Worm (Caenorhabditis elegans) whole organism, late embryonic: ENCODE measurements around the gene ZK354.3.
A peak's percentile ranks its signal among the peaks of the same experiment; 100 is the strongest.

Experiments used
- C38D4.7 ChIP-seq: fragments of 200-800 bp; sonication (Bioruptor generic); optimal IDR thresholded peaks from 2 replicates; lab custom pipeline; 2018; ENCODE audit warnings: mild to moderate bottlenecking, missing genetic modification characterization, moderate library complexity, missing compliant biosample characterization
- F13H6.1 ChIP-seq: sonication (generic microtip); optimal IDR thresholded peaks from 2 replicates; lab custom pipeline; 2016; ENCODE audit warnings: missing genetic modification characterization, missing compliant biosample characterization
- K09A11.1 ChIP-seq: sonication (generic microtip); optimal IDR thresholded peaks from 2 replicates; lab custom pipeline; 2017; ENCODE audit warnings: antibody characterized with exemption, mild to moderate bottlenecking, missing genetic modification characterization, missing compliant biosample characterization; ENCODE audit not compliant: insufficient read depth
- T23F11.4 ChIP-seq: fragments of 200-800 bp; sonication (Bioruptor generic); optimal IDR thresholded peaks from 2 replicates; lab custom pipeline; 2018; ENCODE audit warnings: mild to moderate bottlenecking, missing genetic modification characterization, missing compliant biosample characterization
- ahr-1 ChIP-seq: sonication (generic microtip); optimal IDR thresholded peaks from 2 replicates; lab custom pipeline; 2016; ENCODE audit warnings: missing genetic modification characterization, missing compliant biosample characterization
- ceh-14 ChIP-seq: sonication (generic microtip); optimal IDR thresholded peaks from 2 replicates; lab custom pipeline; 2016; ENCODE audit warnings: missing genotype, missing genetic modification characterization, missing compliant biosample characterization
- ceh-19 ChIP-seq: fragments of 200-800 bp; sonication (Bioruptor generic); optimal IDR thresholded peaks from 2 replicates; lab custom pipeline; 2018; ENCODE audit warnings: mild to moderate bottlenecking, missing genetic modification characterization, missing compliant biosample characterization
- ceh-2 ChIP-seq: sonication (generic microtip); optimal IDR thresholded peaks from 2 replicates; lab custom pipeline; 2016; ENCODE audit warnings: missing genotype, missing genetic modification characterization, missing compliant biosample characterization
- ceh-34 ChIP-seq: sonication (generic microtip); optimal IDR thresholded peaks from 2 replicates; lab custom pipeline; 2016; ENCODE audit warnings: mild to moderate bottlenecking, missing genetic modification characterization, missing compliant biosample characterization
- ceh-45 ChIP-seq: fragments of 200-800 bp; sonication (Bioruptor generic); IDR thresholded peaks from 2 replicates; pipeline ENCODE4 v1.3.6; 2022; ENCODE audit warnings: missing genetic modification reagents, missing genetic modification characterization, missing compliant biosample characterization
- ceh-48 ChIP-seq: sonication (generic microtip); optimal IDR thresholded peaks from 2 replicates; lab custom pipeline; 2016; ENCODE audit warnings: missing genetic modification characterization, inconsistent platforms, missing compliant biosample characterization
- dve-1 ChIP-seq: sonication (generic microtip); optimal IDR thresholded peaks from 2 replicates; lab custom pipeline; 2017; ENCODE audit warnings: antibody characterized with exemption, mild to moderate bottlenecking, missing genetic modification characterization, missing compliant biosample characterization
- elt-2 ChIP-seq: sonication (generic microtip); optimal IDR thresholded peaks from 2 replicates; lab custom pipeline; 2016; ENCODE audit warnings: missing genetic modification reagents, missing genetic modification characterization, missing compliant biosample characterization
- elt-4 ChIP-seq: sonication (generic microtip); optimal IDR thresholded peaks from 2 replicates; lab custom pipeline; 2016; ENCODE audit warnings: missing genetic modification characterization, missing compliant biosample characterization
- ets-4 ChIP-seq: sonication (generic microtip); optimal IDR thresholded peaks from 2 replicates; lab custom pipeline; 2016; ENCODE audit warnings: missing genetic modification characterization, missing compliant biosample characterization
- eyg-1 ChIP-seq: sonication (generic microtip); optimal IDR thresholded peaks from 2 replicates; lab custom pipeline; 2016; ENCODE audit warnings: missing genotype, missing genetic modification characterization, missing compliant biosample characterization
- fax-1 ChIP-seq: sonication (generic microtip); optimal IDR thresholded peaks from 2 replicates; lab custom pipeline; 2016; ENCODE audit warnings: missing genotype, missing genetic modification characterization, missing compliant biosample characterization
- fkh-10 ChIP-seq: fragments of 150-350 bp; optimal IDR thresholded peaks from 2 replicates; lab custom pipeline; 2014; ENCODE audit warnings: missing biosample characterization, missing genetic modification reagents, missing genetic modification characterization
- gmeb-2 ChIP-seq: sonication (generic microtip); optimal IDR thresholded peaks from 2 replicates; lab custom pipeline; 2016; ENCODE audit warnings: missing genetic modification characterization, inconsistent platforms, missing compliant biosample characterization
- hlh-13 ChIP-seq: fragments of 200-800 bp; sonication (Bioruptor generic); optimal IDR thresholded peaks from 2 replicates; lab custom pipeline; 2018; ENCODE audit warnings: mild to moderate bottlenecking, missing genetic modification characterization, missing compliant biosample characterization
- hlh-8 ChIP-seq: sonication (generic microtip); optimal IDR thresholded peaks from 2 replicates; lab custom pipeline; 2016; ENCODE audit warnings: missing genotype, missing genetic modification characterization, missing compliant biosample characterization
- lim-6 ChIP-seq: sonication (generic microtip); optimal IDR thresholded peaks from 2 replicates; lab custom pipeline; 2016; ENCODE audit warnings: missing genetic modification characterization, missing compliant biosample characterization
- madf-2 ChIP-seq: sonication (generic microtip); optimal IDR thresholded peaks from 2 replicates; lab custom pipeline; 2017; ENCODE audit warnings: missing genetic modification characterization, missing compliant biosample characterization
- nhr-11 ChIP-seq: fragments of 150-350 bp; optimal IDR thresholded peaks from 2 replicates; lab custom pipeline; 2014; ENCODE audit warnings: missing biosample characterization, missing genetic modification characterization
- nhr-232 ChIP-seq: sonication (generic microtip); optimal IDR thresholded peaks from 2 replicates; lab custom pipeline; 2016; ENCODE audit warnings: missing genetic modification characterization, missing compliant biosample characterization
- npax-4 ChIP-seq: sonication (generic microtip); optimal IDR thresholded peaks from 2 replicates; lab custom pipeline; 2016; ENCODE audit warnings: missing genetic modification characterization, missing compliant biosample characterization
- odd-2 ChIP-seq: sonication (generic microtip); optimal IDR thresholded peaks from 2 replicates; lab custom pipeline; 2017; ENCODE audit warnings: antibody characterized with exemption, mild to moderate bottlenecking, missing genetic modification characterization, missing compliant biosample characterization
- pag-3 ChIP-seq: sonication (generic microtip); optimal IDR thresholded peaks from 2 replicates; lab custom pipeline; 2016; ENCODE audit warnings: missing compliant biosample characterization, missing genetic modification characterization, borderline replicate concordance
- pha-2 ChIP-seq: sonication (generic microtip); optimal IDR thresholded peaks from 2 replicates; lab custom pipeline; 2017; ENCODE audit warnings: mild to moderate bottlenecking, missing genetic modification characterization, missing compliant biosample characterization
- pha-4 ChIP-seq: fragments of 150-350 bp; optimal IDR thresholded peaks from 2 replicates; lab custom pipeline; 2018; ENCODE audit warnings: missing biosample characterization, missing genetic modification reagents, missing genetic modification characterization
- pqm-1 ChIP-seq: sonication (generic microtip); optimal IDR thresholded peaks from 2 replicates; lab custom pipeline; 2016; ENCODE audit warnings: missing genetic modification characterization, missing compliant biosample characterization
- pros-1 ChIP-seq: fragments of 150-350 bp; optimal IDR thresholded peaks from 2 replicates; lab custom pipeline; 2014; ENCODE audit warnings: missing biosample characterization, missing genetic modification reagents, missing genetic modification characterization
- rnt-1 ChIP-seq: sonication (generic microtip); optimal IDR thresholded peaks from 2 replicates; lab custom pipeline; 2016; ENCODE audit warnings: missing genetic modification characterization, missing compliant biosample characterization
- sox-4 ChIP-seq: sonication (generic microtip); optimal IDR thresholded peaks from 2 replicates; lab custom pipeline; 2017; ENCODE audit warnings: mild to moderate bottlenecking, missing genetic modification characterization, inconsistent platforms, missing compliant biosample characterization
- tbx-2 ChIP-seq: sonication (generic microtip); optimal IDR thresholded peaks from 2 replicates; lab custom pipeline; 2016; ENCODE audit warnings: missing genetic modification characterization, missing compliant biosample characterization
- ttx-3 ChIP-seq: sonication (generic microtip); optimal IDR thresholded peaks from 2 replicates; lab custom pipeline; 2016; ENCODE audit warnings: missing genetic modification reagents, missing genetic modification characterization, missing compliant biosample characterization
- unc-3 ChIP-seq, 2 experiments: fragments of 200-800 bp in 1 of 2; sonication (Bioruptor generic) in 1 of 2; sonication (generic microtip) in 1 of 2; conservative IDR thresholded peaks in 1 of 2; optimal IDR thresholded peaks in 1 of 2; 2 replicates each; pipeline versions ENCODE4 v1.3.6 to Lab custom; 2016 to 2022; ENCODE audit warnings: missing compliant biosample characterization in 2 of 2, missing genetic modification characterization in 2 of 2, missing genetic modification reagents in 1 of 2
- unc-42 ChIP-seq: sonication (generic microtip); optimal IDR thresholded peaks from 2 replicates; lab custom pipeline; 2016; ENCODE audit warnings: missing genotype, missing genetic modification characterization, missing compliant biosample characterization

The ZK354.3 gene

ce11 chrIV:5272518-5272917 is 37.3 kb upstream of the ZK354.3 start, which contains the start of gene F36H12.3:
Gene F36H12.3 (plus strand): TSS chrIV:5272818.
- TF ChIP-seq elt-4 (tag; lab: Kevin White, UChicago) (no peak), F13H6.1 (no peak), odd-2 (tag; lab: Kevin White, UChicago) (no peak), npax-4 (no peak), ceh-48 (no peak), K09A11.1 (tag; lab: Kevin White, UChicago) (no peak), dve-1 (tag; lab: Kevin White, UChicago) (no peak)

DNA sequence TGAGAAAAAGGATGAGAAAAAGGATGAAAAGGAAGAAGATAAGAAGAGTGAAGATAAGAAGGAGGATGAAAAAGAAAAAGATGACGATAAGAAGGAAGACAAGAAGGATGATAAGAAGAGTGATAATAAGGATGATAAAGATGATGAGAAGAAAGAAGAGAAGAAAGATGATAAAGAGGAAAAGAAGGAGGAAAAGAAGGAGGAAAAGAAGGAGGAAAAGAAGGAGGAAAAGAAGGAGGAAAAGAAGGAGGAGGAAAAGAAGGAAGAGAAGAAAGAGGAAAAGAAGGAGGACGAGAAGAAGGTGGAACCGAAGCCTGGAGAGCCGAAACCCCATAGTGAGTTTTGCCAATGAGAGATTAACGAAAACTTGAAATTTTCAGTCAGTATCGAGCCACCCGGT is 36.5 kb upstream of the ZK354.3 start:
- TF ChIP-seq pha-4 (tag; lab: Kevin White, UChicago) = no peak
- peak; percentile 70 for TF ChIP-seq elt-2 (tag; lab: Kevin White, UChicago)

- TF ChIP-seq ttx-3 = no peak
- TF ChIP-seq ceh-45 (GFP tag; lab: Robert Waterston, UW) = no peak
- TF ChIP-seq ahr-1 (tag; lab: Kevin White, UChicago) = no peak
- TF ChIP-seq ceh-2 = no peak
- TF ChIP-seq nhr-11 = no peak
Measured at ce11 chrIV:5274123-5274581, 35.7 kb upstream of the ZK354.3 start, which contains the start of gene slfl-4. Gene slfl-4 (plus strand): TSS chrIV:5274531.

ce11 chrIV:5277752-5278151 is 32.1 kb upstream of the ZK354.3 start, which contains the start of gene F36H12.17:
Gene F36H12.17 (minus strand): TSS chrIV:5277852.
- no peak for TF ChIP-seq fax-1 (tag; lab: Kevin White, UChicago)
- no peak for TF ChIP-seq pros-1
- no peak for TF ChIP-seq pha-2 (tag; lab: Kevin White, UChicago)
- no peak for TF ChIP-seq C38D4.7 (GFP tag; lab: Kevin White, UChicago)
- TF ChIP-seq lim-6 (tag; lab: Kevin White, UChicago) = no peak
- no peak for TF ChIP-seq unc-42 (tag; lab: Kevin White, UChicago)
- no peak for TF ChIP-seq pag-3 (tag; lab: Kevin White, UChicago)
- no peak for TF ChIP-seq ets-4 (tag; lab: Kevin White, UChicago)
- no peak for TF ChIP-seq hlh-8 (tag; lab: Kevin White, UChicago)
- no peak for TF ChIP-seq ceh-14
- TF ChIP-seq dve-1 (tag; lab: Kevin White, UChicago) = no peak
- no peak for TF ChIP-seq npax-4
- no peak for TF ChIP-seq pqm-1 (tag; lab: Kevin White, UChicago)
- no peak for TF ChIP-seq madf-2 (tag; lab: Kevin White, UChicago)
- TF ChIP-seq ttx-3 = no peak
- TF ChIP-seq ceh-19 (GFP tag; lab: Kevin White, UChicago) = no peak
- TF ChIP-seq elt-2 (tag; lab: Kevin White, UChicago) = no peak
- no peak for TF ChIP-seq sox-4 (tag; lab: Kevin White, UChicago)
- no peak for TF ChIP-seq rnt-1
- TF ChIP-seq T23F11.4 (GFP tag; lab: Kevin White, UChicago) = no peak
- TF ChIP-seq, all 69 proteins: peak for 0

DNA sequence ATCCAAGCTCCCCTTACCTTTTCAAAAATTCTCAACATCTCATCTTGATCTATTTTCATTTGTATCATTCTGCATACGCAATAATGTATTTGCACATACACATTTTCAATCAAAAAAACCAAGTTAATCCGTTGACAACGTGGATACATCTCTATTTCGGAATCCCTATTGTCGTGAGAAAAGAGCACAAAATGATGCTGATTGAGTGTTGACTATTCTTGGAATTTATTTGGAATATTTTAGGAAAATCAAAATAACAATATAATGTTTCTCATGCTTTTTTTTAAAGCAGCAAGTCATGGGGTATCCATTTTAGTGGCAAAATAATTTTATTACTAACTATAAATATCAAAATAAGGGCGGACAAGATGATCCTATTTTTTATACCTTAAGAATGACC is 28.4 kb upstream of the ZK354.3 start:
- TF ChIP-seq madf-2 (tag; lab: Kevin White, UChicago) = no peak
- TF ChIP-seq ceh-48 = no peak
- no peak for TF ChIP-seq hlh-13
- no peak for TF ChIP-seq eyg-1 (tag; lab: Kevin White, UChicago)
- no peak for TF ChIP-seq unc-3 (GFP tag; conservative IDR thresholded peaks at IDR 0.05; lab: Robert Waterston, UW)
- no peak for TF ChIP-seq unc-3 (tag; optimal IDR thresholded peaks at IDR 0.05; lab: Kevin White, UChicago)
- TF ChIP-seq gmeb-2 (tag; lab: Kevin White, UChicago) = no peak
- TF ChIP-seq ahr-1 (tag; lab: Kevin White, UChicago) = no peak
- TF ChIP-seq tbx-2 (tag; lab: Kevin White, UChicago) = no peak
- no peak for TF ChIP-seq fkh-10 (GFP tag; lab: Kevin White, UChicago)
- TF ChIP-seq ceh-34 (tag; lab: Kevin White, UChicago) = no peak
- no peak for TF ChIP-seq odd-2 (tag; lab: Kevin White, UChicago)
- TF ChIP-seq dve-1 (tag; lab: Kevin White, UChicago) = no peak
- TF ChIP-seq K09A11.1 (tag; lab: Kevin White, UChicago) = no peak
- TF ChIP-seq nhr-232 (tag; lab: Kevin White, UChicago) = no peak
- no peak for TF ChIP-seq pha-2 (tag; lab: Kevin White, UChicago)
- no peak for TF ChIP-seq ceh-19 (GFP tag; lab: Kevin White, UChicago)
- TF ChIP-seq ceh-45 (GFP tag; lab: Robert Waterston, UW) = no peak
